Worm (Caenorhabditis elegans) whole organism, dauer: ENCODE results near the gene frm-7.

ENCODE experiments used
- unc-62 ChIP-seq: sonication (generic microtip); optimal IDR thresholded peaks from 2 replicates; lab custom pipeline; 2017; ENCODE audit warnings: missing biosample characterization, missing genetic modification reagents, missing genetic modification characterization

frm-7 gene

DNA sequence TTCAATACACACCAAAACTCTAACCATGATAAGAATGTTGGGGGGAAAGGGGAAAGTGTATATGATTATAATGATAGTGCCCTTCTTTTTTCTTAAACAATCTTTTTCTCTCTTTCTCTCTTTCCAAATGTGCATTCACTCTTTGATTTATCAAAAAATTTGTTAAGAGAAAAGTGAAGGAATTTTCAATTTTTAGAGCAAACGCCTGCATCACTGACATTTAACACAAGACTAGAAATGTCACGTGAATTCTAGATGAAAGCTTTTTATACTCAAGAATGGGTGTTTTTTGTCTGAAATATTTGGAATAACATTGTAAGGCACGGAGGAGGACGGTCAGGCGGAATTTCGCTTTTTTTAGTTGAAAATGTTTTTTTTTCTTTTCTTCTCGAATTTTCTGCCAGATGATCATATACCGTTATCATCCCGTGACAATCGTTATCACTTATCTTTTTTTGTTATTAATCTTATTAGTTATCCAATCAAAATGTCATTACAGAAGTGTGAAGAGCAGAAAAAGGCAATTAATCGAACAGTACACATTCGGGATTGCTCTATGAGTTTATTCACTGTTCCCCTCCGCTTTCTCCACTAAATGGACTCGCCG lies at the start of gene frm-7, which contains the start of gene F55C5.17:
TSS of gene frm-7 (plus strand) at position 500 of the 607 bp plus-strand sequence.
TSS of gene F55C5.17 (plus strand) at position 557 of the 607 bp plus-strand sequence.
- TF ChIP-seq unc-62 = no peak

DNA sequence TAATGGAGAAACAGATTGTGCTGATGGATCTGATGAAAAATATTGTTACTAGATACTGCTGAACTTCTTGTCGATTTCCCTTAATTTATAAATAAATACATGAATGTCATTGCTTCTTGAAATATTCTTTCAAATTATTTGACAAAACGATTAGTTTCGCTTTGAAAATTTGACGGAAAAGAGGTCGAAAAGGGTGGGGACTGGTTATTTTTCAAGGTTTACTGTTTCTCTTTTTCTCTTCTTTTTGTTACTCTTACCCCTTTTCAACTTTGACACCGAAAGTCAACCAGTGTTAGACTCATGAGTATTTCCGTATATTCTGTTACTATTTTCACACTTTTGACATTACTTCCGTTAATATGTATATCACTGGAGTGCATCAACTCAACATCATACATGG lies 46.9 kb upstream of the frm-7 start, which contains the start of gene T04H1.12:
TSS of gene T04H1.12 (plus strand) at position 301 of the 400 bp plus-strand sequence.
- no peak for TF ChIP-seq unc-62

DNA sequence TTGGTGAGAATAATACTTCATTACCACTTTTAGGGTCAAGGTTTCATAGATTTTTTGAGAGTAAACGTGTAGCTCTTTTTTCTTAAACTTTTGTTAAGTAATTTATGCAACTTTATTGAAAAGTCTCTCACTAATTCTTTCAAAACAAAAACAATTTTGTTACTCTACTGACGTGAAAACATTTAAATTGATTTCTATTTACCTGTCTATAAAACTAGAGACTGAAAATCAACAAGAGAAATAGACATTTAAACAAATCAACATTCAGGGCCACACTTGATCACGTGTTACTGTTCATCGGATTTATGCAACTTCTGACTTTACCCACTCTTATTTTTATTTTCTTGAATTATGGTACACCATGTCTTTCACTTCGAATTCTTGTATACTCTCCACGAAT lies 45.9 kb upstream of the frm-7 start, which contains the start of gene ugt-55:
TSS of gene ugt-55 (plus strand) at position 301 of the 400 bp plus-strand sequence.
- TF ChIP-seq unc-62 = no peak

DNA sequence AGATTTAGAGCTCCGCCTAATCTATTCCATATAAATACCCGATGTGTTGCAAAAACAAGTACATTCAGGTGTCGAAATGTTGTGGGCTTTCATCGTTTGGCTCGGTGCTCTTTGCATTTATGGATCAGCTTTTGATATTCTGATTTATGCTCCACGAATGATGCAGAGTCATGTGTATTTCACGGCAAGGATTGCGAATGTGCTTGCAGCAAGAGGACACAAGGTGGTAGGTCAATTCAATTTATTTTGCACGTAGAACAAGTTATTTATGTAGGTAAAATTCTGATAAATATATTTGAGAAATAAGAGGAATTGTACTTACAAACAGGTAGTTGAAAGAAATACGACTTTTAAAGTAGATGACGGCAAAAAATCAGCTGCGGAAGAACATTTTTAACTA lies 43.4 kb upstream of the frm-7 start, which contains the start of gene ugt-56:
TSS of gene ugt-56 (plus strand) at position 61 of the 400 bp plus-strand sequence.
- TF ChIP-seq unc-62 = no peak

DNA sequence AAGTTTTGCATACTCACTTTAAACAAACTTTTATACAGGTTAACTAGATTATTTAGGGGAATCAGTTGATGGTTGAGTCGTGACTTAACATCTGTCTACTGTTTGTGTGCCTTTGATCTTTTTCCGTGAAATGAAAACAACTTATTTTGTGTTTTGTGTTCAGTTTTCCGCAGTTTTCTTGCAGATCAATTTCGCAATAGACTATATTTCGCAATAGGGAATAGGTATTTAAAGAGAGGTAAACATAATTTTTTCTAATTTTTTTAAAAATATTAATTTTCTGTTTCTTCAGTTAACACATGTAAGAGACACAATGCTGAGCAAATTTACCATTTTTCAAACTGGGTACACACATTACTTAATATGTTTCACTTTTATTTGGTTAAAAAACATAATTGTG lies 40.9 kb upstream of the frm-7 start, which contains the start of gene tbb-6:
TSS of gene tbb-6 (plus strand) at position 155 of the 400 bp plus-strand sequence.
- TF ChIP-seq unc-62 = no peak

DNA sequence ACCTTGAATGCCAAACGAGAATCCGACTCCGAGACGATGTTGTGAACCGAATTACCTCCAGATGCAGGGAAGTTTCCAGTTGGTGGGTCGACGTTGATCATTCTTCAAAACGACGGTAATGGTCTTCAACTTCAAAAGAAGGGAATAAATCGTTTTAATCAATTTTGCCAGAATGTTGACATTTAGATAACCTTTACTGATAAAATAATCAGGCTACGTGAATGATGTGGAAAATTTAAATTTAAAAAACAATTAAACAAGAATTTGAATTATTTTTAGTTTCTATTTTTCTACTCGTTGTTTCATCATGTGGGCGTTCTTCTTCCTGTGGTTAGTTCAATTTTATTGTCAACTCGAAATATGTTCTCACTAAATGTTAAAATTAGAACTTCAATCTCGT lies 38.6 kb upstream of the frm-7 start, which contains the start of gene ssp-35:
TSS of gene ssp-35 (minus strand) at position 101 of the 400 bp plus-strand sequence.
- TF ChIP-seq unc-62 = no peak

DNA sequence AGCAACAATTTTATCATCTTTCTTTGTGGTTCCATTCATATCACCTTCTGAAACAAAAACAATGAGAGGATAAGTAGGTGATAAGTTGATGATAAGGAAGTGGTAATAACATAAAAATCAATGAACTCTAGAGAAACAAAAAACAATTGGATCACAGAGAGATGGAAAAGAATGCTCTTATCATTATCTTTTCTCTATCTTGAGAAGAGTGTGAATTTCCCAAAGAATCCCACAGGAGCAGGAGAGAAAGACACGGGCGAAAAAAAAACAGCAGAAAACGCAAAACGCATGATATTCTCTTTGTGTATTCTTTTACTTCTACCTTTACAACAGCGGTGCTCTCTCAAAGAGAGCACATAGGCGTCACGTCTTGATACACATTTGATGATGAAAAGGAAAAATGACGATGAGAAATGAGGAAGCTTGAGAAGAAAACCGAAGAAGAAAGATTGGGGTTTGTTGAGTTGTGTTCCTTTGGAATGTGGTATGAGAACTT lies 33.0 kb upstream of the frm-7 start, which contains the start of gene twk-24:
TSS of gene twk-24 (minus strand) at position 51 of the 496 bp plus-strand sequence.
- no peak for TF ChIP-seq unc-62

DNA sequence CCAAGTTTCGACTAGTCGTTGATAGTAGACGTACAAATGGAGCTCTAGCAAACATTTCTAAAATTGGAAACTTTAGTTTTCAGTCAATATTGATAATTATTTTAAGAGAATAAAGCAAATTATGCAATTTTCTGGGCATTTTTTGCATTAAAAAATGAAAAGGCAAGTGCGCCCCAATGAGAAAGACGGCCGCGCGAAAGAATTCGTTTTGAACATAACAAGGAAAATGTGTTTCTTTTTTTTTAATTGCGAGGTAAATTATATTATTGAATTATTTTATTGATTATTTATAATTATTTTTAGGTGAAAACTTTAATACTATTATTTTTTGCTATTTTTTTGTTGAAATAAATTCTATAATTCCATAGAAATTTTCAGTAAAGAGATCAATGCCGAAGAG lies 30.8 kb upstream of the frm-7 start, which contains the start of the genes tsfm-1 and capg-2:
TSS of gene tsfm-1 (minus strand) at position 57 of the 400 bp plus-strand sequence.
TSS of gene capg-2 (plus strand) at position 379 of the 400 bp plus-strand sequence.
- TF ChIP-seq unc-62 = no peak

DNA sequence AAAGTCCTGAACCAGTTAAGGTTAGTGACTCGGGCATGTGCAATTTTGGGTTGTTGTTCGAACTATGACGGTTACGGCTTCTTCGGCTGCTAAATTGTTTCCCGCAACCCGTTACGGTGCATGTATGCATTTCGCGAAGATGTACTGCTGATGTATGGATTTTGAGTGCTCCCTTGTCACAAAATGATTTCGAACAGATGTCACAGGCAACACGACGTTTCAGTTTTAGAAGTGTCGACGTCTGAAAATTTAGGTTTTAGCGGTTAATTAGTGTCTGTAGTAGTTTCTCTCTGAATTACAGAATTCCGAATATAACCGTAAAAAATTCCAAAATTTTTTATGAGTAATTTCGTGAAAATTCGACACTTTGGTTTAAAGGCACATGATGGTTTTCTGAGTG lies 26.6 kb upstream of the frm-7 start:
- no peak for TF ChIP-seq unc-62

DNA sequence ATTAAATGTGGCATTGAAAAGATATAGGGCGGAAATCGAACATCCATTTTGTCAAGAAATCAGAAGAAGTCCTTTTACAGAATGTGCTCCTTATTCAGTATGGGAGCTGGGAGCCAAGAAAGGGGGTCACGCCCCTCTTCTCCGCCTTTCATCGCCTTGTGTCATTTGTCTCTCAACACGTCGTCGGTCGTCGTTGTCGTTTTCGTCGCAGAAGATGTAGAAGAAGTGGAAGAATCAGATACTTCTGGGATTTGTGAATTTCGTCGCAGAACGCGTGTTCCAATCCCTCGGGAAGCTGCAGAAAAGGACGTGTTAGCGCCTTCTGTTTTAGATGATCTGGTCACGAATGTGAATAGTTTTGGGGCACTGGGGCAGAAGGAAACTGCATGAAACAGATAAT lies 25.3 kb upstream of the frm-7 start, which contains the start of gene bnc-1:
TSS of gene bnc-1 (minus strand) at position 101 of the 400 bp plus-strand sequence.
- TF ChIP-seq unc-62 = no peak

DNA sequence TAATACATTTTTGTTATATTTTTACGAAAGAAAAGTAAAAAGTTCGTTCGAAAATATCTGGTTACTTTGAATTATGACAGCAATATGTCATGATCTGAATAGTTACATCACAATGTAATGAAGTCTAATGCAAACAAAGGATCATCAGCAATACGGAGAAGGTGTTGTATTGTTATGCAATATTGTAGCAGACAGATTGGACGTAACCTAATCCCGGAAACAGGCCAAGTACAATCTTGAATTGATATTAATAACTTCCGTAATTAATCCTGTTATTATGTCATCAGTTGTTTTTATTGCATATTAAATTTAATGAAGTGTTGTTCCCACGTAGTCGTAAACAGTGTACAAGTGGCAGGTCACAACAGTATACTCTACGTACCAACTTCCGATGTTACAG lies 20.8 kb upstream of the frm-7 start:
- TF ChIP-seq unc-62 = no peak

DNA sequence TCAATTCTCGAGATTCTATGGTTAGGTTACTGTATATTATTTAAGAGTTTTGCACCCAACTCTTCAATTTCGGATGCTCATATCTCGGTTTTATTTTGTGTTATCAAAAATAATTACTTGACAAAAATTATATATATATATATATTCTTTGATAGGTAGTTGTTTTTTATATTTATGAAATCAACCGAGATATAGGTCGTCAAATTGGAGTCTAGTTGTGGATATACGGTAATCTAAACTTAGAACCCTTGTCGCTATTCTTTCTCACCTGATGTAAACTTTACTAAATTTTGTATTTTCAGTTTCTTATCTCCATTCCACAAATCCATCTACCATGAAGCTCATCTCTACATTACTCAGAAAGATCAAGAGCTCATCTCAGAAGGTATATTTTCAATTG lies 19.1 kb upstream of the frm-7 start, which contains the start of gene F55C5.10:
TSS of gene F55C5.10 (plus strand) at position 301 of the 400 bp plus-strand sequence.
- TF ChIP-seq unc-62 = no peak

DNA sequence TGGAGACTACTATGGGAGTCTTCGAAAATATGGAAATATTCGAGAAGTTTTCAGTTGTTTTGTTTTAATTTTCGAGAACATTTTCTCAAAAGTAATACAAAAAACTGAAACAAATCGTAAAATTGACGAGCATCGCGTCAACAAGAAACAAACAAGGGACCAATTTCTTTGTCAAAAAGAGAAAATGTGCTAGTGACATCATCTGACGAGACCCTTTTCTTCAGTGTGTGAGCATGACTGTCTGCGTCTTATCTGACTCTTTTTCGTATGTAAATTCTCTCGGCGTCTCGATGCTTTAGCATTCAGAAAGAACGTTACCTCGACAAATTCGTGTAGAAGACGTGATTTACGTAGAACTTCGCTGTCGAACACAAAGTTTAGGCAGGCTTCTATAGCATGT lies 14.6 kb upstream of the frm-7 start:
- TF ChIP-seq unc-62 = no peak

DNA sequence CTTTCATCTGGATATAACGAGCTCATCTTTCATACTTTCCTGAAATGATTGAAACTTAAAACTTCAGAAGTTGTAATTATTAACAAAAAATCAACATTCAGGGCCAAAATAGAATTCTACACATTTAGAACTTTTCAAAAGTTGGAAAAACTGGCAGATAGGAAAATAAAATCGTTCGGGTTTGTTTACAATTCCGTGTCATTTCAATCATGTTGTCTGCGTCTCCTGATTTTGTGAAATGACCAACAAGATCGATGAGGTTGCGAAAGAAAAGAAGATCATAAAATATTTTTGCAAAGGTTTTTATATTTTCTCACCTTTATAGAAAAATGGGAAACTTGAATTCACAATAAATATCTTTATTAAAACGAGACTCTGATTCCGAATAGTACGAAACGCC lies 13.7 kb upstream of the frm-7 start, which contains the start of gene rskd-1:
TSS of gene rskd-1 (minus strand) at position 39 of the 400 bp plus-strand sequence.
- TF ChIP-seq unc-62 = no peak

DNA sequence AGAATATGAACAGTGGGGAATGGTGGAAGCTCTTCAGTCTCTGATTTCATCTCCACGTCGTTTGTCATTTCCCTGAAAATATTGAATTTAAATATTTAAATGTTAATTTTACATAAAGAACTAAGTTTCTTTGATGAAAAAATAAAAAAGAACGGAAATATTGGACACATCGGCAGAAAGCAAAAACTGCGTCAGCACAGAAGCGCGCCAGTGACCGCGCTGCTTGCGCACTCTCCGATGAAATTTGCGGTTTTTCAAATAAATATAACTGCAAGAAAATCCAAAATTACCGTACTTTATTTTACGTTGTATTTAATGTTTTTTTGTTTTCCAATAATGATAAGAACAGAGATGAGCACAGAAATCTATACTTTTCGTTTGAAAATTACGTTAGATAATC lies 10.7 kb upstream of the frm-7 start, which contains the start of the genes srpa-68 and srh-16:
TSS of gene srpa-68 (minus strand) at position 72 of the 400 bp plus-strand sequence.
TSS of gene srh-16 (plus strand) at position 275 of the 400 bp plus-strand sequence.
- TF ChIP-seq unc-62 = no peak

DNA sequence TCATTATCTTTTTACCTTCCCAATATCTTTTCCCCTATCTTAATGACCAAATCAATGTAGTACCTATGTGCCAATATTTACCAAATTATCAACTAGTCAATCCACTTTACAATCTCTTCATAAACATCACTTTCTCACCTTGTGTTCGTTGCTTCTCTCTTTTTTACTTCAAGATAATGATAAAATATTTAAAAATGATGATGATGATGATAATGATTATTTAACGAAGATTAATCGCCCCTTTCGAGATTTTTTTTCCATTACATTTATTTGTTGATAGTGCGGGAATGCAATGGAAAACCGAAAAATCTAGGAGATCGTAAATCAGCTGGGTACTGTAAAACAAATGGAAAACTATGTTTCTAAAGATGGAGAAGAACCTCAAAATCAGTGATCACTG lies 8.2 kb upstream of the frm-7 start:
- TF ChIP-seq unc-62 = no peak

DNA sequence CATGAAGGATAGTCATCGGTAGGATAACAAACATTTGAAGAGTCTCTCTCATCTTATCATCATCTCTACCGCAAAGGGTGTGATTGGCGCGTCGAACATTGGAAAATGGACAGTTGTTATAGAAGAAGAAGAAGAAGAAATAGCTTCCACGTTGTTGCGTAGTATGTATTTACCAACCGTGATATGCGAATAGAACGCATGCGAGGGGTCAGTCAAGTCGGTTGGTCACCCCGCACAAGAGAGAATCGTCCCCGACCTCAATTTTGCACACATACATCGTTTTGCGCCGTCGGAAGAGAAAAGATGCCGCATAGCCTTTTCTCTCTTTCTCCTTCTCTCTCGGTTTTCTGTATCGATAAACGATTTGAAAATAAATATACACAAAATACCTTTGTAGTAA lies 7.3 kb upstream of the frm-7 start:
- TF ChIP-seq unc-62 = no peak
